Fruit fly (Drosophila melanogaster): Measurements from ENCODE around the gene CG33127.

dm6 chr2L:369811-370210, 47.9 kb downstream of the CG33127 start:
- TF ChIP-seq CG33017 (tag; optimal IDR thresholded peaks at IDR 0.05): no peak
- TF ChIP-seq bab1 (GFP tag; optimal IDR thresholded peaks at IDR 0.05): no peak
- no peak for TF ChIP-seq Hr96 (GFP tag; optimal IDR thresholded peaks at IDR 0.05)
- no peak for TF ChIP-seq toe (GFP tag; optimal IDR thresholded peaks at IDR 0.05)
- TF ChIP-seq Clk (GFP tag; optimal IDR thresholded peaks at IDR 0.05): no peak
- TF ChIP-seq CG1620 (GFP tag; optimal IDR thresholded peaks at IDR 0.05): no peak
- no peak for TF ChIP-seq CG7045 (GFP tag; optimal IDR thresholded peaks at IDR 0.05)
